Worm (Caenorhabditis elegans): ENCODE data around the gene C34F6.1.

DNA sequence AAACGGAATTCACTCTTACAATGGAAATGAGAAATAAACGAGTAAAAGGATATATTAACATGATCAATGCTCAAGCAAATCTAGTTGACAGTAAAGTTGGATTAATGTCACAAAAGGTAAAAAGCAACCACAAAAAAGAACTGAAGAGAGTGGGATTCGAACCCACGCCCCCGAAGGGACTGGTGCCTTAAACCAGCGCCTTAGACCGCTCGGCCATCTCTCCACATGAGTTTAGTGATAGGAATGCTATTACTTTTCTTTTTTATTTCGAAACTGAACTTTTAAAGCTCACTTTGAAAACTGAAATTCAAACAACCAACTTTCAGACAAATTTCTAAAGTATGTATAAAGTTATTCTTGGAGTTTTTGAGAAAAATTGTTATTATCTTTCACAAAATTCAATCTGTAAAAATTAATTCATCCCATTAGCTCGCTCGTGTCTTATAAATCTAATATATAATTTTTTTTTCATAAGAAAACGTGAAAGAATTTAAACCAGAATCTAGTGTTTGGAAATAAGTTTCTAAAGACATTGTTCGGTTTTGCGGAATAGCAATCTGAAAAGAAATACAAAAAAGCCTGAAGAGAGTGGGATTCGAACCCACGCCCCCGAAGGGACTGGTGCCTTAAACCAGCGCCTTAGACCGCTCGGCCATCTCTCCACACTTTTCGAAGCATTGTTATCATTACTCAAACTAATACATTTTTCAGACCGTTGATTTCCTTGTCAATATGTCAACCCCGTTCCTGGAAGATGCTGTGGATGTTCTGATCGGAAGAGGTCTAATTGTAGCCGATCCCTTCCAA, 33.7 kb downstream of the C34F6.1 start:
- TF ChIP-seq him-1 (tag; optimal IDR thresholded peaks at IDR 0.05) (no peak), W03F9.2 (tag; optimal IDR thresholded peaks at IDR 0.05) (no peak)

Data from whole organism, L4/young adult.